Fruit fly (Drosophila melanogaster): ENCODE results near the gene Timp.

Gene Timp

dm6 chr3R:10170356-10170876 lies 42.4 kb downstream of the Timp start, which contains the start of gene Best1 (continued):
- TF ChIP-seq sim (GFP tag; IDR thresholded peaks at IDR 0.05) (peak; percentile 77; the same call in 1 of the 2 replicates), CG7372 (GFP tag; IDR thresholded peaks at IDR 0.05) (peak; percentile 81), pros (GFP tag; optimal IDR thresholded peaks at IDR 0.05) (peak; percentile 93), pfk (GFP tag; optimal IDR thresholded peaks at IDR 0.05) (peak; percentile 46), lbe (GFP tag; optimal IDR thresholded peaks at IDR 0.05) (peak; percentile 87), CG8924 (tag; optimal IDR thresholded peaks at IDR 0.05) (peak; percentile 93), MBD-R2 (GFP tag; IDR thresholded peaks at IDR 0.05) (peak; percentile 85), CG6791 (GFP tag; IDR thresholded peaks at IDR 0.05; ENCODE audit: partially characterized antibody) (peak; percentile 65), D19B (GFP tag; optimal IDR thresholded peaks at IDR 0.05) (peak; percentile 80), Lim3 (GFP tag; IDR thresholded peaks at IDR 0.05) (peak; percentile 61), Sry-δ (GFP tag; optimal IDR thresholded peaks at IDR 0.05) (peak; percentile 12), Max (GFP tag; optimal IDR thresholded peaks at IDR 0.05) (peak; percentile 70), stc (GFP tag; IDR thresholded peaks at IDR 0.05) (peak; percentile 90), CG11695 (GFP tag; IDR thresholded peaks at IDR 0.05) (peak; percentile 93), CG1529 (GFP tag; optimal IDR thresholded peaks at IDR 0.05) (peak; percentile 83), CG12219 (GFP tag; optimal IDR thresholded peaks at IDR 0.05) (peak; percentile 82), CG15514 (GFP tag; optimal IDR thresholded peaks at IDR 0.05) (peak; percentile 84), CG6175 (GFP tag; IDR thresholded peaks at IDR 0.05) (peak; percentile 86), Doc3 (GFP tag; IDR thresholded peaks at IDR 0.05; ENCODE audit: partially characterized antibody) (0 out of 3 replicates have a peak, but pooled peaks have one; percentile 47), CG4854 (GFP tag; optimal IDR thresholded peaks at IDR 0.05) (peak; percentile 65), sisA (GFP tag; IDR thresholded peaks at IDR 0.05) (peak; percentile 91), CG7556 (GFP tag; optimal IDR thresholded peaks at IDR 0.05) (peak; percentile 91), danr (GFP tag; IDR thresholded peaks at IDR 0.05) (peak; percentile 68; the same call in 1 of the 2 replicates), HmgZ (tag; optimal IDR thresholded peaks at IDR 0.05) (peak; percentile 96), CG1024 (GFP tag; IDR thresholded peaks at IDR 0.05) (peak; percentile 83), CG6254 (GFP tag; optimal IDR thresholded peaks at IDR 0.05) (peak; percentile 97), prd (optimal IDR thresholded peaks at IDR 0.05) (no peak), prd (GFP tag; IDR thresholded peaks at IDR 0.05) (peak; percentile 95), CG4404 (GFP tag; IDR thresholded peaks at IDR 0.05) (peak; percentile 89), NC2β (GFP tag; optimal IDR thresholded peaks at IDR 0.05) (no peak), CG11398 (GFP tag; optimal IDR thresholded peaks at IDR 0.05) (peak; percentile 38), Ravus (GFP tag; IDR thresholded peaks at IDR 0.05) (peak; percentile 58), CG6689 (GFP tag; IDR thresholded peaks at IDR 0.05) (peak; percentile 92), CG8089 (GFP tag; optimal IDR thresholded peaks at IDR 0.05) (no peak), ttk (GFP tag; IDR thresholded peaks at IDR 0.05) (peak; percentile 89), CG7357 (GFP tag; IDR thresholded peaks at IDR 0.05) (peak; percentile 79), Hr3 (GFP tag; optimal IDR thresholded peaks at IDR 0.05) (peak; percentile 90), CG2678 (tag; optimal IDR thresholded peaks at IDR 0.05) (peak; percentile 94), CrebB (tag; optimal IDR thresholded peaks at IDR 0.05) (peak; percentile 88), fd3F (GFP tag; optimal IDR thresholded peaks at IDR 0.05) (peak; percentile 89), HLH4C (GFP tag; IDR thresholded peaks at IDR 0.05; ENCODE audit: partially characterized antibody) (peak; percentile 47; the same call in 2 of the 3 replicates), CG17912 (GFP tag; optimal IDR thresholded peaks at IDR 0.05) (peak; percentile 30), CG3995 (GFP tag; optimal IDR thresholded peaks at IDR 0.05) (peak; percentile 22), CG1792 (GFP tag; optimal IDR thresholded peaks at IDR 0.05) (peak; percentile 40), Usf (GFP tag; optimal IDR thresholded peaks at IDR 0.05) (peak; percentile 82), gem (tag; optimal IDR thresholded peaks at IDR 0.05) (peak; percentile 96), Dref (GFP tag; IDR thresholded peaks at IDR 0.05) (no peak), fd102C (GFP tag; optimal IDR thresholded peaks at IDR 0.05) (peak; percentile 58), CG10462 (GFP tag; optimal IDR thresholded peaks at IDR 0.05) (peak; percentile 61), CG11696 (GFP tag; IDR thresholded peaks at IDR 0.05) (peak; percentile 71), cato (GFP tag; optimal IDR thresholded peaks at IDR 0.05; ENCODE audit: borderline replicate concordance) (peak; percentile 67)
